Worm (Caenorhabditis elegans) whole organism, L2 larva: ENCODE measurements around the gene ugt-52.

Experiments used
- C34F6.9 ChIP-seq: fragments of 150-350 bp; optimal IDR thresholded peaks from 2 replicates; lab custom pipeline; 2014; ENCODE audit warnings: missing biosample characterization, missing genetic modification characterization
- F13H6.1 ChIP-seq: sonication (generic microtip); optimal IDR thresholded peaks from 2 replicates; lab custom pipeline; 2016; ENCODE audit warnings: missing genetic modification characterization, missing compliant biosample characterization
- Y55F3AM.14 ChIP-seq: fragments of 200-800 bp; sonication (Bioruptor generic); optimal IDR thresholded peaks from 2 replicates; lab custom pipeline; 2018; ENCODE audit warnings: mild to moderate bottlenecking, missing genetic modification characterization, missing compliant biosample characterization
- ZK546.5 ChIP-seq: sonication (generic microtip); optimal IDR thresholded peaks from 2 replicates; lab custom pipeline; 2017; ENCODE audit warnings: missing biosample characterization, missing genetic modification characterization
- aly-2 ChIP-seq: fragments of 150-350 bp; optimal IDR thresholded peaks from 2 replicates; lab custom pipeline; 2014; ENCODE audit warnings: missing biosample characterization, missing genetic modification characterization
- ama-1 ChIP-seq: fragments of 150-350 bp; optimal IDR thresholded peaks from 2 replicates; lab custom pipeline; 2018; ENCODE audit warnings: inconsistent platforms
- blmp-1 ChIP-seq: sonication (generic microtip); optimal IDR thresholded peaks from 2 replicates; lab custom pipeline; 2017; ENCODE audit warnings: missing genetic modification characterization, mild to moderate bottlenecking, missing compliant biosample characterization, antibody characterized with exemption, moderate library complexity; ENCODE audit not compliant: insufficient read depth
- egl-27 ChIP-seq: sonication (generic microtip); optimal IDR thresholded peaks from 3 replicates; lab custom pipeline; 2017; ENCODE audit warnings: missing biosample characterization, missing genetic modification reagents, missing genetic modification characterization
- elt-1 ChIP-seq: fragments of 150-350 bp; optimal IDR thresholded peaks from 2 replicates; lab custom pipeline; 2014; ENCODE audit warnings: missing biosample characterization, missing genetic modification characterization
- elt-3 ChIP-seq: sonication (generic microtip); optimal IDR thresholded peaks from 2 replicates; lab custom pipeline; 2017; ENCODE audit warnings: missing biosample characterization, missing genetic modification characterization
- gmeb-1 ChIP-seq: fragments of 150-350 bp; optimal IDR thresholded peaks from 2 replicates; lab custom pipeline; 2014; ENCODE audit warnings: missing biosample characterization, missing genetic modification characterization
- lin-11 ChIP-seq: fragments of 150-350 bp; sonication (generic microtip); optimal IDR thresholded peaks from 2 replicates; lab custom pipeline; 2014; ENCODE audit warnings: missing biosample characterization, missing genetic modification characterization, inconsistent platforms, mixed read lengths
- lin-39 ChIP-seq: fragments of 150-350 bp; optimal IDR thresholded peaks from 2 replicates; lab custom pipeline; 2014; ENCODE audit warnings: missing biosample characterization, missing genetic modification reagents, missing genetic modification characterization
- lsy-2 ChIP-seq, 2 experiments: fragments of 150-350 bp in 1 of 2; sonication (generic microtip) in 1 of 2; optimal IDR thresholded peaks; 2 replicates each; lab custom pipeline; 2014 to 2017; ENCODE audit warnings: missing biosample characterization in 2 of 2, missing genetic modification characterization in 2 of 2
- mab-5 ChIP-seq: fragments of 150-350 bp; optimal IDR thresholded peaks from 2 replicates; lab custom pipeline; 2014; ENCODE audit warnings: missing biosample characterization, missing genetic modification characterization
- mbf-1 ChIP-seq: sonication (generic microtip); optimal IDR thresholded peaks from 2 replicates; lab custom pipeline; 2017; ENCODE audit warnings: missing biosample characterization, missing genetic modification characterization
- mdl-1 ChIP-seq, 2 experiments: fragments of 150-350 bp in 1 of 2; sonication (generic microtip) in 1 of 2; optimal IDR thresholded peaks; 2 replicates each; lab custom pipeline; 2017; ENCODE audit warnings: missing biosample characterization in 2 of 2, missing genetic modification characterization in 2 of 2
- nhr-10 ChIP-seq: sonication (generic microtip); optimal IDR thresholded peaks from 2 replicates; lab custom pipeline; 2017; ENCODE audit warnings: missing biosample characterization, missing genetic modification characterization
- nhr-11 ChIP-seq: fragments of 150-350 bp; optimal IDR thresholded peaks from 2 replicates; lab custom pipeline; 2014; ENCODE audit warnings: missing biosample characterization, missing genetic modification characterization
- nhr-12 ChIP-seq: fragments of 150-350 bp; optimal IDR thresholded peaks from 2 replicates; lab custom pipeline; 2014; ENCODE audit warnings: missing biosample characterization, missing genetic modification characterization
- nhr-129 ChIP-seq: fragments of 150-350 bp; optimal IDR thresholded peaks from 2 replicates; lab custom pipeline; 2014; ENCODE audit warnings: missing biosample characterization, missing genetic modification characterization
- nhr-21 ChIP-seq: fragments of 150-350 bp; optimal IDR thresholded peaks from 2 replicates; lab custom pipeline; 2014; ENCODE audit warnings: missing biosample characterization, missing genetic modification characterization
- nhr-23 ChIP-seq: fragments of 150-350 bp; optimal IDR thresholded peaks from 2 replicates; lab custom pipeline; 2014; ENCODE audit warnings: missing biosample characterization, missing genetic modification reagents, missing genetic modification characterization
- nhr-237 ChIP-seq: fragments of 150-350 bp; optimal IDR thresholded peaks from 2 replicates; lab custom pipeline; 2014; ENCODE audit warnings: missing biosample characterization, missing genetic modification characterization
- nhr-25 ChIP-seq: fragments of 150-350 bp; sonication (generic microtip); optimal IDR thresholded peaks from 3 replicates; lab custom pipeline; 2014; ENCODE audit warnings: missing biosample characterization, missing genetic modification characterization
- nhr-6 ChIP-seq: fragments of 150-350 bp; optimal IDR thresholded peaks from 2 replicates; lab custom pipeline; 2014; ENCODE audit warnings: missing biosample characterization, missing genetic modification characterization
- nhr-77 ChIP-seq: fragments of 150-350 bp; optimal IDR thresholded peaks from 2 replicates; lab custom pipeline; 2014; ENCODE audit warnings: missing biosample characterization, missing genetic modification characterization
- sem-4 ChIP-seq: fragments of 150-350 bp; optimal IDR thresholded peaks from 2 replicates; lab custom pipeline; 2014; ENCODE audit warnings: missing biosample characterization, missing genetic modification reagents, missing genetic modification characterization
- skn-1 ChIP-seq: sonication (generic microtip); optimal IDR thresholded peaks from 2 replicates; lab custom pipeline; 2017; ENCODE audit warnings: missing biosample characterization, missing genetic modification characterization
- sma-3 ChIP-seq: sonication (generic microtip); optimal IDR thresholded peaks from 2 replicates; lab custom pipeline; 2016; ENCODE audit warnings: missing genetic modification reagents, missing genetic modification characterization, missing compliant biosample characterization
- sma-9 ChIP-seq, 2 experiments: fragments of 150-350 bp in 1 of 2; sonication (generic microtip) in 1 of 2; optimal IDR thresholded peaks; 2 replicates each; lab custom pipeline; 2014 to 2016; ENCODE audit warnings: missing genetic modification characterization in 2 of 2, mild to moderate bottlenecking in 1 of 2, missing biosample characterization in 1 of 2, missing compliant biosample characterization in 1 of 2, missing genetic modification reagents in 1 of 2, moderate library complexity in 1 of 2
- unc-39 ChIP-seq: fragments of 150-350 bp; optimal IDR thresholded peaks from 2 replicates; lab custom pipeline; 2014; ENCODE audit warnings: missing biosample characterization, missing genetic modification characterization
- unc-55 ChIP-seq: fragments of 150-350 bp; sonication (generic microtip); optimal IDR thresholded peaks from 3 replicates; lab custom pipeline; 2014; ENCODE audit warnings: missing biosample characterization, missing genetic modification reagents, missing genetic modification characterization
- unc-62 ChIP-seq: fragments of 150-350 bp; optimal IDR thresholded peaks from 2 replicates; lab custom pipeline; 2014; ENCODE audit warnings: missing biosample characterization, missing genetic modification reagents, missing genetic modification characterization
- zag-1 ChIP-seq: fragments of 150-350 bp; optimal IDR thresholded peaks from 2 replicates; lab custom pipeline; 2014; ENCODE audit warnings: missing biosample characterization, missing genetic modification characterization
- ztf-1 ChIP-seq: fragments of 200-800 bp; sonication (Bioruptor generic); conservative IDR thresholded peaks from 2 replicates; pipeline ENCODE4 v1.3.6; 2022; ENCODE audit warnings: missing genetic modification characterization, missing compliant biosample characterization
- ztf-11 ChIP-seq: sonication (generic microtip); optimal IDR thresholded peaks from 2 replicates; lab custom pipeline; 2017; ENCODE audit warnings: missing biosample characterization, missing genetic modification characterization
- ztf-4 ChIP-seq: fragments of 150-350 bp; optimal IDR thresholded peaks from 2 replicates; lab custom pipeline; 2014; ENCODE audit warnings: missing biosample characterization, missing genetic modification characterization

ugt-52 gene

DNA sequence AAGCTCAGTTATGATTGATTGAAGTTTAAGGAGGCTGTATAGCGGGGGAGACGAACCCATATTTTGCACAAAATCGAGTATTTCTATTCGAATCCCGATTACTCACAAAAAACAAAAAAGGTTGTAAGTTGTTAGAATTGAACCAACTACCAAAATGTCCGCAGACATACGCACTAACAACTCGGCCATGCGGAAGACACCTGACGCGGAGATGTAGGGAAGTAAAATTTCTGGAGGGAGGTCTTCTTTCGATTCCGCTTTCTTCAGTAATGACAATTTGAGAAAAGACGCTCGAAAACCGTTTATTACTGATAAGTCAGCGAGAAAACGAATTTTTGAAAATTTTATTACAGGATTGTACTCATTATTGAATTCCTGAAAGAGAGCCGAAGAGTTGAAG is 39.3 kb downstream of the ugt-52 start:
- TF ChIP-seq unc-62 (GFP tag; lab: Kevin White, UChicago) (no peak), nhr-6 (tag; lab: Kevin White, UChicago) (no peak), Y55F3AM.14 (GFP tag; lab: Kevin White, UChicago) (no peak), ama-1 (lab: Kevin White, UChicago) (no peak), egl-27 (no peak), nhr-23 (no peak), unc-39 (tag; lab: Kevin White, UChicago) (no peak), unc-55 (GFP tag; lab: Kevin White, UChicago) (no peak), C34F6.9 (tag; lab: Kevin White, UChicago) (no peak), nhr-237 (no peak), elt-3 (tag; lab: Kevin White, UChicago) (no peak), gmeb-1 (tag; lab: Kevin White, UChicago) (no peak), mab-5 (tag; lab: Kevin White, UChicago) (no peak), sma-9 (GFP tag; optimal IDR thresholded peaks at IDR 0.05; lab: Kevin White, UChicago) (no peak), sma-9 (tag; optimal IDR thresholded peaks at IDR 0.05; lab: Kevin White, UChicago) (no peak), ztf-1 (GFP tag; lab: Robert Waterston, UW) (no peak), mbf-1 (tag; lab: Kevin White, UChicago) (no peak), sma-3 (GFP tag; lab: Kevin White, UChicago) (no peak), lin-11 (tag; lab: Kevin White, UChicago) (no peak), aly-2 (tag; lab: Kevin White, UChicago) (no peak)

DNA sequence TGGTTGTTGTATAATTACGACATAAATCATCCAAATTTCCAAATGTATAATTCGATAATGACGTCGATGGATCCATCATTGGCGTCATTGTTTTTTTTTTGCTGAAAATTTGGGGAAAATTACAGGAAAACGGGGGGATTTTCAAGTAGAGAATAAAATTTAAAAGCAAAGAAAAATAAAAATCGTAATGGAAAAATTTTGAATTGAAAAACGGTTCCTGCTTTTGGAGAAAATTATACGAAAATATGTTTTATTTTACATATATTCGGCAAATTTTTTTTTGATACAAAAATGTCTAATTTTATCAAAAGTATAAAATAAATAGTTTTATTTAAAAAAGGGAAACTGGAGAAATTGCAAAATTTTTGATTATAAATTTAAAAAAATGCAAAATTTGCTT is 46.3 kb downstream of the ugt-52 start, which contains the start of gene zipt-15:
zipt-15 (minus strand) TSS at position 101 of the 400 bp plus-strand sequence.
- TF ChIP-seq lin-39 (tag; lab: Kevin White, UChicago) = no peak
- no peak for TF ChIP-seq F13H6.1 (tag; lab: Kevin White, UChicago)
- no peak for TF ChIP-seq unc-55 (GFP tag; lab: Kevin White, UChicago)
- TF ChIP-seq gmeb-1 (tag; lab: Kevin White, UChicago) = no peak
- TF ChIP-seq Y55F3AM.14 (GFP tag; lab: Kevin White, UChicago) = no peak
- TF ChIP-seq nhr-12 (tag; lab: Kevin White, UChicago) = no peak
- no peak for TF ChIP-seq blmp-1 (tag; lab: Kevin White, UChicago)
- TF ChIP-seq lin-11 (tag; lab: Kevin White, UChicago) = no peak
- TF ChIP-seq skn-1 = no peak
- TF ChIP-seq nhr-21 (tag; lab: Kevin White, UChicago) = no peak
- TF ChIP-seq ZK546.5 (tag; lab: Kevin White, UChicago) = no peak
- no peak for TF ChIP-seq nhr-77 (tag; lab: Kevin White, UChicago)
- TF ChIP-seq unc-39 (tag; lab: Kevin White, UChicago) = no peak
- no peak for TF ChIP-seq elt-1
- TF ChIP-seq aly-2 (tag; lab: Kevin White, UChicago) = no peak
- no peak for TF ChIP-seq mdl-1 (tag; optimal IDR thresholded peaks at IDR 0.05; lab: Kevin White, UChicago)
- TF ChIP-seq nhr-25 (tag; lab: Kevin White, UChicago) = no peak
- no peak for TF ChIP-seq nhr-11 (tag; lab: Kevin White, UChicago)
- no peak for TF ChIP-seq sma-3 (GFP tag; lab: Kevin White, UChicago)

DNA sequence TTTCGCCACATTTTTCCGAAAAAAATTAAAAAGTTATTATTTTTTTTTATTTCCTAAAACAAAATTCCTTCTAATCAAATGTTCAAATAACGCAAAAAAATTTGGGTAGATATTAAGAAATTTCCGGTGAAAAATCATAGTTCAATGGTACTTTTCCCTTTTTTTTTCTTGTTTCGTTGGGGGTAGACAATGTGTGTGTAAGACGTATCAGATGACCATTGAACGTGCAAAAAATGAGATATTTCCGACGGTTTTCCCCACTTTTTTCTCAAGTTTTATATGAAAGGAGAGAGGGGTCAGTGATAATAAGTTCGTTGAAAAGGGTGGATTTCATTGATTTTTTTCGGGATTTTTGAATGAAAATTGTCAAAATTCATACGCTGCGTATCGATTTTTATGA is 47.6 kb downstream of the ugt-52 start:
- no peak for TF ChIP-seq F13H6.1 (tag; lab: Kevin White, UChicago)
- TF ChIP-seq nhr-12 (tag; lab: Kevin White, UChicago) = no peak
- TF ChIP-seq aly-2 (tag; lab: Kevin White, UChicago) = no peak
- TF ChIP-seq ZK546.5 (tag; lab: Kevin White, UChicago) = no peak
- TF ChIP-seq nhr-77 (tag; lab: Kevin White, UChicago) = no peak
- TF ChIP-seq mbf-1 (tag; lab: Kevin White, UChicago) = no peak
- no peak for TF ChIP-seq zag-1 (tag; lab: Kevin White, UChicago)
- no peak for TF ChIP-seq C34F6.9 (tag; lab: Kevin White, UChicago)
- no peak for TF ChIP-seq unc-55 (GFP tag; lab: Kevin White, UChicago)
- no peak for TF ChIP-seq Y55F3AM.14 (GFP tag; lab: Kevin White, UChicago)
- no peak for TF ChIP-seq nhr-129
- no peak for TF ChIP-seq elt-3 (tag; lab: Kevin White, UChicago)
- TF ChIP-seq lsy-2 (tag; optimal IDR thresholded peaks at IDR 0.05; lab: Kevin White, UChicago) = no peak
- no peak for TF ChIP-seq nhr-11 (tag; lab: Kevin White, UChicago)
- no peak for TF ChIP-seq ztf-11 (tag; lab: Kevin White, UChicago)
- TF ChIP-seq nhr-21 (tag; lab: Kevin White, UChicago) = no peak
- TF ChIP-seq sem-4 (tag; lab: Kevin White, UChicago) = no peak
- TF ChIP-seq nhr-10 (tag; lab: Kevin White, UChicago) = no peak
- TF ChIP-seq gmeb-1 (tag; lab: Kevin White, UChicago) = no peak
- TF ChIP-seq ztf-4 (tag; lab: Kevin White, UChicago) = no peak
